Fruit fly (Drosophila melanogaster) whole organism, adult: Measurements from ENCODE around the gene Dhod.

Experiments used
- CG5204 ChIP-seq: fragments of 200-800 bp; sonication (Bioruptor generic); optimal IDR thresholded peaks from 2 replicates; lab custom pipeline; 2016; ENCODE audit warnings: missing biosample characterization, missing genetic modification characterization
- kay ChIP-seq: fragments of 200-800 bp; sonication (Bioruptor generic); peaks from one replicate; lab custom pipeline; 2016; ENCODE audit warnings: missing biosample characterization, missing genetic modification characterization, borderline replicate concordance
- pad ChIP-seq: fragments of 200-800 bp; sonication (Bioruptor generic); optimal IDR thresholded peaks from 3 replicates; lab custom pipeline; 2017; ENCODE audit warnings: missing biosample characterization, missing genetic modification characterization, mild to moderate bottlenecking, moderate library complexity, missing genetic modification reagents

dm6 chr3R:8680611-8681010 is 27.9 kb upstream of the Dhod start:
- no peak for TF ChIP-seq pad
- TF ChIP-seq CG5204 (GFP tag; lab: Kevin White, UChicago) = no peak
- no peak for TF ChIP-seq kay (GFP tag; lab: Kevin White, UChicago)
